In the genomic region with DNA sequence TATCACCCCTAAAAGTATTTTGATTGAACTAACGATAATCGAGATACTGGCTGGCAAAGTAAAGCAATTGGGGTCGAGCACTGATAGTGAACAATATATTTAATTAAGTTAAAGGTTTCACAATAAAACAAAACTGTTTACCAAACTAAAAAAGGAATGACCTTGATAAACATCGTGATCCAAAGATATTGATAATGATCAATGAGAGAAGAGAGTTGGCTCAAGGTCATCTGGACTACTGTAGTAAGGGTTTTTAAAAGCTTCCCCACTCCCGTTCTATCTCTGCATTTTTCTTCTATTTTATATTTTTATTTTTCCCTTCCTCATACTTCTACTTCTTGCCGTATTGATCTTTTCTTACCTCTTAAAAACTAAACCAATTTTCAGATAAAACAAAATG, we compare ENCODE assay signal across 2 worm cellular contexts.
TF ChIP-seq lines count a peak whose summit lies in the region.

A gene (plus strand): TSS at position 388 of the 400 bp plus-strand sequence.

TF ChIP-seq in whole organism, L1 larva, 84 proteins besides CTCF, POLR2A, EP300 and RAD21 (continued from another document):
- TF ChIP-seq sup-37 (GFP tag; optimal IDR thresholded peaks at IDR 0.05; lab: Kevin White, UChicago), result no peak
- TF ChIP-seq ama-1 (optimal IDR thresholded peaks at IDR 0.05; lab: Kevin White, UChicago), result no peak
- TF ChIP-seq ceh-82 (tag; optimal IDR thresholded peaks at IDR 0.05; lab: Kevin White, UChicago), result no peak
- TF ChIP-seq swsn-7 (tag; optimal IDR thresholded peaks at IDR 0.05; lab: Kevin White, UChicago), result no peak
- TF ChIP-seq C04F5.9 (tag; optimal IDR thresholded peaks at IDR 0.05; lab: Kevin White, UChicago), result no peak
- TF ChIP-seq grh-1 (GFP tag; IDR thresholded peaks at IDR 0.05; lab: Robert Waterston, UW), result no peak
- TF ChIP-seq egl-27 (tag; optimal IDR thresholded peaks at IDR 0.05; lab: Kevin White, UChicago), result no peak
- no peak for TF ChIP-seq mep-1 (tag; optimal IDR thresholded peaks at IDR 0.05; lab: Kevin White, UChicago)
- TF ChIP-seq nhr-20 (tag; optimal IDR thresholded peaks at IDR 0.05; lab: Kevin White, UChicago), result peak; percentile 18
- TF ChIP-seq ces-1 (GFP tag; optimal IDR thresholded peaks at IDR 0.05; lab: Kevin White, UChicago), result no peak
- no peak for TF ChIP-seq lin-39 (tag; optimal IDR thresholded peaks at IDR 0.05; lab: Kevin White, UChicago)
- no peak for TF ChIP-seq F16B12.6 (tag; optimal IDR thresholded peaks at IDR 0.05; lab: Kevin White, UChicago)
- no peak for TF ChIP-seq ceh-88 (GFP tag; IDR thresholded peaks at IDR 0.05; lab: Robert Waterston, UW)
- TF ChIP-seq pax-3 (tag; optimal IDR thresholded peaks at IDR 0.05; lab: Kevin White, UChicago), result no peak
- no peak for TF ChIP-seq xbp-1 (tag; optimal IDR thresholded peaks at IDR 0.05; lab: Kevin White, UChicago)
- no peak for TF ChIP-seq tlp-1 (tag; optimal IDR thresholded peaks at IDR 0.05; lab: Kevin White, UChicago)
- no peak for TF ChIP-seq blmp-1 (tag; optimal IDR thresholded peaks at IDR 0.05; lab: Kevin White, UChicago)
- no peak for TF ChIP-seq alr-1 (tag; optimal IDR thresholded peaks at IDR 0.05; lab: Kevin White, UChicago; ENCODE audit: borderline replicate concordance)
- TF ChIP-seq nhr-28 (tag; optimal IDR thresholded peaks at IDR 0.05; lab: Kevin White, UChicago), result no peak
- no peak for TF ChIP-seq unc-130 (tag; optimal IDR thresholded peaks at IDR 0.05; lab: Kevin White, UChicago)
- TF ChIP-seq pqm-1 (tag; optimal IDR thresholded peaks at IDR 0.05; lab: Kevin White, UChicago), result no peak
- no peak for TF ChIP-seq mef-2 (tag; optimal IDR thresholded peaks at IDR 0.05; lab: Kevin White, UChicago)
- no peak for TF ChIP-seq lin-35 (GFP tag; optimal IDR thresholded peaks at IDR 0.05; lab: Kevin White, UChicago)
- TF ChIP-seq lin-15B (tag; optimal IDR thresholded peaks at IDR 0.05; lab: Kevin White, UChicago), result no peak
- no peak for TF ChIP-seq snpc-4 (tag; optimal IDR thresholded peaks at IDR 0.05; lab: Kevin White, UChicago)
- no peak for TF ChIP-seq aly-2 (tag; optimal IDR thresholded peaks at IDR 0.05; lab: Kevin White, UChicago)
- TF ChIP-seq C16A3.4 (tag; optimal IDR thresholded peaks at IDR 0.05; lab: Kevin White, UChicago), result no peak
- no peak for TF ChIP-seq unc-86 (tag; optimal IDR thresholded peaks at IDR 0.05; lab: Kevin White, UChicago)
- TF ChIP-seq jun-1 (tag; optimal IDR thresholded peaks at IDR 0.05; lab: Kevin White, UChicago), result no peak
- no peak for TF ChIP-seq hpl-2 (GFP tag; optimal IDR thresholded peaks at IDR 0.05; lab: Kevin White, UChicago)
- no peak for TF ChIP-seq aha-1 (tag; optimal IDR thresholded peaks at IDR 0.05; lab: Kevin White, UChicago)
- no peak for TF ChIP-seq hlh-4 (tag; optimal IDR thresholded peaks at IDR 0.05; lab: Kevin White, UChicago)
- TF ChIP-seq egl-13 (tag; optimal IDR thresholded peaks at IDR 0.05; lab: Kevin White, UChicago), result no peak
- no peak for TF ChIP-seq nhr-84 (tag; optimal IDR thresholded peaks at IDR 0.05; lab: Kevin White, UChicago)
- no peak for TF ChIP-seq lin-13 (GFP tag; optimal IDR thresholded peaks at IDR 0.05; lab: Kevin White, UChicago)
- peak; percentile 6 for TF ChIP-seq snu-23 (GFP tag; optimal IDR thresholded peaks at IDR 0.05; lab: Kevin White, UChicago)
- TF ChIP-seq nhr-237 (tag; optimal IDR thresholded peaks at IDR 0.05; lab: Kevin White, UChicago), result no peak
- no peak for TF ChIP-seq fos-1 (tag; optimal IDR thresholded peaks at IDR 0.05; lab: Kevin White, UChicago)
- TF ChIP-seq sptf-1 (tag; optimal IDR thresholded peaks at IDR 0.05; lab: Kevin White, UChicago), result no peak
- peak in 3 of 6 experiments; percentile 18 to 83 (median 35) for TF ChIP-seq elt-3 (tag; optimal IDR thresholded peaks at IDR 0.05; lab: Kevin White, UChicago)
- TF ChIP-seq mab-9 (GFP tag; IDR thresholded peaks at IDR 0.05; lab: Robert Waterston, UW), result no peak
- peak; percentile 83 for TF ChIP-seq nhr-85 (tag; lab: Kevin White, UChicago)
- TF ChIP-seq nhr-76 (tag; optimal IDR thresholded peaks at IDR 0.05; lab: Kevin White, UChicago), result no peak
- no peak for TF ChIP-seq unc-30 (tag; optimal IDR thresholded peaks at IDR 0.05; lab: Kevin White, UChicago)
- TF ChIP-seq ceh-8 (GFP tag; optimal IDR thresholded peaks at IDR 0.05; lab: Kevin White, UChicago), result no peak
- no peak for TF ChIP-seq rnt-1 (tag; optimal IDR thresholded peaks at IDR 0.05; lab: Kevin White, UChicago)
- peak; percentile 17 for TF ChIP-seq lin-14 (GFP tag; optimal IDR thresholded peaks at IDR 0.05; lab: Kevin White, UChicago)
- no peak for TF ChIP-seq mdl-1 (tag; optimal IDR thresholded peaks at IDR 0.05; lab: Kevin White, UChicago)
- TF ChIP-seq unc-62 (GFP tag; optimal IDR thresholded peaks at IDR 0.05; lab: Kevin White, UChicago), result no peak
- TF ChIP-seq nhr-77 (tag; optimal IDR thresholded peaks at IDR 0.05; lab: Kevin White, UChicago), result no peak
- TF ChIP-seq zip-4 (GFP tag; optimal IDR thresholded peaks at IDR 0.05; lab: Kevin White, UChicago), result no peak
- no peak for TF ChIP-seq isw-1 (GFP tag; IDR thresholded peaks at IDR 0.05; lab: Robert Waterston, UW)
- TF ChIP-seq lir-3 (tag; optimal IDR thresholded peaks at IDR 0.05; lab: Kevin White, UChicago; ENCODE audit: poor library complexity), result no peak

TF ChIP-seq in whole organism, L2 larva, 48 proteins besides CTCF, POLR2A, EP300 and RAD21 (continued from another document):
- TF ChIP-seq alr-1 (tag; optimal IDR thresholded peaks at IDR 0.05; lab: Kevin White, UChicago), result no peak
- TF ChIP-seq lsy-2 (tag; optimal IDR thresholded peaks at IDR 0.05; lab: Kevin White, UChicago), result no peak
- TF ChIP-seq nhr-25 (tag; optimal IDR thresholded peaks at IDR 0.05; lab: Kevin White, UChicago), result peak; percentile 35
- no peak for TF ChIP-seq ZK546.5 (tag; optimal IDR thresholded peaks at IDR 0.05; lab: Kevin White, UChicago)
- TF ChIP-seq dmd-4 (tag; optimal IDR thresholded peaks at IDR 0.05; lab: Kevin White, UChicago), result no peak
- no peak for TF ChIP-seq unc-55 (GFP tag; optimal IDR thresholded peaks at IDR 0.05; lab: Kevin White, UChicago)
- TF ChIP-seq unc-62 (GFP tag; optimal IDR thresholded peaks at IDR 0.05; lab: Kevin White, UChicago), result no peak
- TF ChIP-seq sma-3 (GFP tag; optimal IDR thresholded peaks at IDR 0.05; lab: Kevin White, UChicago), result no peak
- TF ChIP-seq elt-1 (tag; optimal IDR thresholded peaks at IDR 0.05; lab: Kevin White, UChicago), result no peak
- TF ChIP-seq ceh-82 (tag; optimal IDR thresholded peaks at IDR 0.05; lab: Kevin White, UChicago), result no peak
- peak; percentile 41 for TF ChIP-seq ama-1 (optimal IDR thresholded peaks at IDR 0.05; lab: Kevin White, UChicago)
- TF ChIP-seq F13H6.1 (tag; optimal IDR thresholded peaks at IDR 0.05; lab: Kevin White, UChicago), result no peak
- peak; percentile 4 for TF ChIP-seq nhr-21 (tag; optimal IDR thresholded peaks at IDR 0.05; lab: Kevin White, UChicago)
- no peak for TF ChIP-seq R02D3.7 (tag; optimal IDR thresholded peaks at IDR 0.05; lab: Kevin White, UChicago)
- TF ChIP-seq nhr-12 (tag; optimal IDR thresholded peaks at IDR 0.05; lab: Kevin White, UChicago), result no peak
- no peak for TF ChIP-seq snpc-4 (tag; optimal IDR thresholded peaks at IDR 0.05; lab: Kevin White, UChicago)
- no peak for TF ChIP-seq elt-3 (tag; optimal IDR thresholded peaks at IDR 0.05; lab: Kevin White, UChicago)
- TF ChIP-seq nhr-11 (tag; optimal IDR thresholded peaks at IDR 0.05; lab: Kevin White, UChicago), result no peak
